Worm (Caenorhabditis elegans) whole organism, L1 larva: ENCODE data around the gene C01G5.25.

Source experiments
- C34B4.2 ChIP-seq: sonication (generic microtip); optimal IDR thresholded peaks from 2 replicates; lab custom pipeline; 2017; ENCODE audit warnings: mild to moderate bottlenecking, missing genetic modification characterization, missing compliant biosample characterization
- F16B12.6 ChIP-seq: fragments of 150-350 bp; optimal IDR thresholded peaks from 2 replicates; lab custom pipeline; 2014; ENCODE audit warnings: missing biosample characterization, missing genetic modification characterization
- aha-1 ChIP-seq: fragments of 150-350 bp; optimal IDR thresholded peaks from 2 replicates; lab custom pipeline; 2014; ENCODE audit warnings: missing biosample characterization, missing genetic modification characterization
- alr-1 ChIP-seq: fragments of 200-800 bp; sonication (Bioruptor generic); optimal IDR thresholded peaks from 2 replicates; lab custom pipeline; 2018; ENCODE audit warnings: borderline replicate concordance, mild to moderate bottlenecking, missing genetic modification characterization, missing compliant biosample characterization
- ceh-63 ChIP-seq: fragments of 200-800 bp; sonication (Bioruptor generic); optimal IDR thresholded peaks from 2 replicates; lab custom pipeline; 2018; ENCODE audit warnings: mild to moderate bottlenecking, missing genetic modification characterization, missing compliant biosample characterization
- ceh-8 ChIP-seq: fragments of 200-800 bp; sonication (Bioruptor generic); optimal IDR thresholded peaks from 2 replicates; lab custom pipeline; 2018; ENCODE audit warnings: mild to moderate bottlenecking, missing genetic modification characterization, moderate library complexity, missing compliant biosample characterization
- ceh-88 ChIP-seq: fragments of 200-800 bp; sonication (Bioruptor generic); IDR thresholded peaks from 2 replicates; pipeline ENCODE4 v1.3.6; 2022; ENCODE audit warnings: missing genetic modification characterization, missing compliant biosample characterization
- ceh-90 ChIP-seq: sonication (generic microtip); optimal IDR thresholded peaks from 2 replicates; lab custom pipeline; 2016; ENCODE audit warnings: missing genetic modification characterization, missing compliant biosample characterization
- ces-1 ChIP-seq: fragments of 150-350 bp; optimal IDR thresholded peaks from 2 replicates; lab custom pipeline; 2014; ENCODE audit warnings: missing biosample characterization, missing genetic modification reagents, missing genetic modification characterization
- dpl-1 ChIP-seq, 3 experiments: fragments of 150-350 bp in 2 of 3; sonication (generic microtip) in 1 of 3; optimal IDR thresholded peaks; 2 replicates each; lab custom pipeline; 2014 to 2017; ENCODE audit warnings: missing biosample characterization in 3 of 3, missing genetic modification characterization in 3 of 3, missing genetic modification reagents in 3 of 3
- dsc-1 ChIP-seq: sonication (generic microtip); optimal IDR thresholded peaks from 2 replicates; lab custom pipeline; 2016; ENCODE audit warnings: mild to moderate bottlenecking, missing genetic modification characterization, missing compliant biosample characterization
- efl-1 ChIP-seq, 4 experiments: fragments of 150-350 bp; optimal IDR thresholded peaks in 3 of 4; peaks in 1 of 4; 1 replicate in 1 of 4; 2 replicates in 3 of 4; lab custom pipeline; 2014; ENCODE audit warnings: missing biosample characterization in 2 of 4, missing genetic modification characterization in 2 of 4, missing genetic modification reagents in 2 of 4
- efl-3 ChIP-seq: fragments of 200-800 bp; sonication (Bioruptor generic); optimal IDR thresholded peaks from 2 replicates; lab custom pipeline; 2018; ENCODE audit warnings: mild to moderate bottlenecking, missing genetic modification characterization, missing compliant biosample characterization
- egl-27 ChIP-seq, 2 experiments: fragments of 150-350 bp in 1 of 2; sonication (generic microtip); optimal IDR thresholded peaks; 3 replicates each; lab custom pipeline; 2017 to 2018; ENCODE audit warnings: missing biosample characterization in 2 of 2, missing genetic modification characterization in 2 of 2, missing genetic modification reagents in 2 of 2
- elt-2 ChIP-seq: sonication (generic microtip); optimal IDR thresholded peaks from 2 replicates; lab custom pipeline; 2016; ENCODE audit warnings: missing genetic modification characterization, mild to moderate bottlenecking, inconsistent platforms, missing compliant biosample characterization, missing genetic modification reagents
- ets-5 ChIP-seq: fragments of 200-800 bp; sonication (Bioruptor generic); IDR thresholded peaks from 2 replicates; pipeline ENCODE4 v1.3.6; 2022; ENCODE audit warnings: missing genetic modification characterization, missing compliant biosample characterization
- fkh-10 ChIP-seq: sonication (generic microtip); optimal IDR thresholded peaks from 2 replicates; lab custom pipeline; 2017; ENCODE audit warnings: missing biosample characterization, missing genetic modification reagents, missing genetic modification characterization
- fkh-8 ChIP-seq: sonication (generic microtip); optimal IDR thresholded peaks from 2 replicates; lab custom pipeline; 2016; ENCODE audit warnings: mild to moderate bottlenecking, missing genetic modification characterization, missing compliant biosample characterization
- fos-1 ChIP-seq: fragments of 150-350 bp; optimal IDR thresholded peaks from 2 replicates; lab custom pipeline; 2014; ENCODE audit warnings: missing biosample characterization, missing genetic modification characterization
- grh-1 ChIP-seq: fragments of 200-800 bp; sonication (Bioruptor generic); IDR thresholded peaks from 2 replicates; pipeline ENCODE4 v1.3.6; 2022; ENCODE audit warnings: missing genetic modification reagents, missing genetic modification characterization, missing compliant biosample characterization
- hpl-2 ChIP-seq: fragments of 150-350 bp; optimal IDR thresholded peaks from 2 replicates; lab custom pipeline; 2014; ENCODE audit warnings: missing biosample characterization, missing genetic modification reagents, missing genetic modification characterization
- lin-14 ChIP-seq: fragments of 200-800 bp; sonication (Bioruptor generic); optimal IDR thresholded peaks from 2 replicates; lab custom pipeline; 2018; ENCODE audit warnings: mild to moderate bottlenecking, missing genetic modification characterization, moderate library complexity, missing compliant biosample characterization
- lin-35 ChIP-seq, 2 experiments: fragments of 150-350 bp; optimal IDR thresholded peaks; 2 replicates each; lab custom pipeline; 2014; ENCODE audit warnings: missing biosample characterization in 2 of 2, missing genetic modification characterization in 2 of 2, missing genetic modification reagents in 2 of 2
- lir-3 ChIP-seq: sonication (generic microtip); optimal IDR thresholded peaks from 2 replicates; lab custom pipeline; 2016; ENCODE audit warnings: mild to moderate bottlenecking, missing genetic modification characterization, moderate library complexity, missing compliant biosample characterization; ENCODE audit not compliant: poor library complexity
- lsy-2 ChIP-seq, 2 experiments: fragments of 150-350 bp; optimal IDR thresholded peaks; 2 replicates each; lab custom pipeline; 2014; ENCODE audit warnings: missing biosample characterization in 2 of 2, missing genetic modification characterization in 2 of 2
- mdl-1 ChIP-seq, 2 experiments: fragments of 150-350 bp; optimal IDR thresholded peaks; 2 replicates each; lab custom pipeline; 2014 to 2017; ENCODE audit warnings: missing biosample characterization in 2 of 2, missing genetic modification characterization in 2 of 2, inconsistent platforms in 1 of 2
- mep-1 ChIP-seq: fragments of 150-350 bp; optimal IDR thresholded peaks from 2 replicates; lab custom pipeline; 2014; ENCODE audit warnings: missing biosample characterization, missing genetic modification characterization
- nhr-237 ChIP-seq: fragments of 150-350 bp; optimal IDR thresholded peaks from 2 replicates; lab custom pipeline; 2014; ENCODE audit warnings: missing biosample characterization, missing genetic modification characterization
- nhr-71 ChIP-seq: sonication (generic microtip); optimal IDR thresholded peaks from 2 replicates; lab custom pipeline; 2016; ENCODE audit warnings: mild to moderate bottlenecking, missing genetic modification characterization, moderate library complexity, missing compliant biosample characterization
- nhr-76 ChIP-seq: sonication (generic microtip); optimal IDR thresholded peaks from 2 replicates; lab custom pipeline; 2017; ENCODE audit warnings: missing biosample characterization, missing genetic modification characterization
- nhr-77 ChIP-seq: fragments of 150-350 bp; optimal IDR thresholded peaks from 2 replicates; lab custom pipeline; 2014; ENCODE audit warnings: missing biosample characterization, missing genetic modification characterization
- nhr-84 ChIP-seq: sonication (generic microtip); optimal IDR thresholded peaks from 2 replicates; lab custom pipeline; 2017; ENCODE audit warnings: missing biosample characterization, missing genetic modification characterization
- nhr-85 ChIP-seq: sonication (generic microtip); peaks from one replicate; lab custom pipeline; 2016; ENCODE audit warnings: missing genetic modification characterization, inconsistent platforms, missing compliant biosample characterization
- nhr-90 ChIP-seq: sonication (generic microtip); optimal IDR thresholded peaks from 2 replicates; lab custom pipeline; 2016; ENCODE audit warnings: mild to moderate bottlenecking, missing genetic modification characterization, missing compliant biosample characterization; ENCODE audit not compliant: poor library complexity
- pax-3 ChIP-seq: fragments of 200-800 bp; sonication (Bioruptor generic); optimal IDR thresholded peaks from 2 replicates; lab custom pipeline; 2018; ENCODE audit warnings: mild to moderate bottlenecking, missing genetic modification characterization, moderate library complexity, missing compliant biosample characterization
- pqm-1 ChIP-seq: sonication (generic microtip); optimal IDR thresholded peaks from 3 replicates; lab custom pipeline; 2017; ENCODE audit warnings: missing biosample characterization, missing genetic modification characterization
- snu-23 ChIP-seq: sonication (generic microtip); optimal IDR thresholded peaks from 2 replicates; lab custom pipeline; 2016; ENCODE audit warnings: missing genetic modification characterization, missing compliant biosample characterization
- sup-37 ChIP-seq: fragments of 200-800 bp; sonication (Bioruptor generic); optimal IDR thresholded peaks from 2 replicates; lab custom pipeline; 2018; ENCODE audit warnings: mild to moderate bottlenecking, missing genetic modification characterization, missing compliant biosample characterization
- swsn-7 ChIP-seq: sonication (generic microtip); optimal IDR thresholded peaks from 2 replicates; lab custom pipeline; 2016; ENCODE audit warnings: missing genetic modification characterization, missing compliant biosample characterization
- tbx-2 ChIP-seq: sonication (generic microtip); optimal IDR thresholded peaks from 2 replicates; lab custom pipeline; 2016; ENCODE audit warnings: missing genetic modification characterization, missing compliant biosample characterization
- tlp-1 ChIP-seq: fragments of 150-350 bp; optimal IDR thresholded peaks from 2 replicates; lab custom pipeline; 2014; ENCODE audit warnings: missing biosample characterization, missing genetic modification characterization
- unc-130 ChIP-seq: fragments of 150-350 bp; optimal IDR thresholded peaks from 2 replicates; lab custom pipeline; 2017; ENCODE audit warnings: missing biosample characterization, missing genetic modification characterization, inconsistent platforms
- unc-30 ChIP-seq: sonication (generic microtip); optimal IDR thresholded peaks from 2 replicates; lab custom pipeline; 2017; ENCODE audit warnings: missing biosample characterization, missing genetic modification characterization
- unc-62 ChIP-seq: fragments of 150-350 bp; optimal IDR thresholded peaks from 2 replicates; lab custom pipeline; 2014; ENCODE audit warnings: missing biosample characterization, missing genetic modification reagents, missing genetic modification characterization
- unc-86 ChIP-seq: sonication (generic microtip); optimal IDR thresholded peaks from 2 replicates; lab custom pipeline; 2016; ENCODE audit warnings: missing genetic modification characterization, missing compliant biosample characterization
- vab-15 ChIP-seq: sonication (generic microtip); optimal IDR thresholded peaks from 2 replicates; lab custom pipeline; 2017; ENCODE audit warnings: missing genotype, mild to moderate bottlenecking, missing genetic modification characterization, missing compliant biosample characterization
- xbp-1 ChIP-seq: sonication (generic microtip); optimal IDR thresholded peaks from 2 replicates; lab custom pipeline; 2016; ENCODE audit warnings: missing genetic modification characterization, missing compliant biosample characterization
- zip-4 ChIP-seq: fragments of 200-800 bp; sonication (Bioruptor generic); optimal IDR thresholded peaks from 2 replicates; lab custom pipeline; 2018; ENCODE audit warnings: mild to moderate bottlenecking, missing genetic modification characterization, moderate library complexity, missing compliant biosample characterization
- ztf-11 ChIP-seq, 2 experiments: sonication (generic microtip); optimal IDR thresholded peaks; 2 replicates each; lab custom pipeline; 2016 to 2017; ENCODE audit warnings: missing genetic modification characterization in 2 of 2, missing biosample characterization in 1 of 2, missing compliant biosample characterization in 1 of 2
- ztf-4 ChIP-seq: fragments of 150-350 bp; optimal IDR thresholded peaks from 2 replicates; lab custom pipeline; 2014; ENCODE audit warnings: missing biosample characterization, missing genetic modification characterization

C01G5.25 gene

ce11 chrIV:6555388-6556330 lies 14.2 kb downstream of the C01G5.25 start, which contains the start of gene paqr-1:
Gene paqr-1 (minus strand): TSS chrIV:6555438.
- TF ChIP-seq elt-2 (tag; lab: Kevin White, UChicago) (peak; percentile 50), nhr-85 (tag; lab: Kevin White, UChicago) (peak; percentile 87), ceh-63 (no peak), C34B4.2 (tag; lab: Kevin White, UChicago) (no peak), tbx-2 (tag; lab: Kevin White, UChicago) (no peak), lsy-2 (tag; optimal IDR thresholded peaks at IDR 0.05; lab: Kevin White, UChicago) (peak; percentile 34 to 43), efl-1 (optimal IDR thresholded peaks at IDR 0.05; lab: Kevin White, UChicago) (peak; percentile 80 to 85), efl-1 (GFP tag; optimal IDR thresholded peaks at IDR 0.05 in 1 of 2; lab: Kevin White, UChicago) (peak; percentile 81 to 94), nhr-90 (tag; lab: Kevin White, UChicago) (peak; percentile 50), zip-4 (GFP tag; lab: Kevin White, UChicago) (peak; percentile 63), pax-3 (no peak), nhr-71 (tag; lab: Kevin White, UChicago) (peak; percentile 72), aha-1 (tag; lab: Kevin White, UChicago) (no peak), grh-1 (no peak), mdl-1 (tag; optimal IDR thresholded peaks at IDR 0.05; lab: Kevin White, UChicago) (peak in 1 of 2 experiments; percentile 74), xbp-1 (no peak), hpl-2 (GFP tag; lab: Kevin White, UChicago) (no peak), ceh-88 (GFP tag; lab: Robert Waterston, UW) (no peak), nhr-84 (no peak), nhr-77 (tag; lab: Kevin White, UChicago) (no peak), nhr-76 (tag; lab: Kevin White, UChicago) (no peak), ztf-4 (tag; lab: Kevin White, UChicago) (no peak), alr-1 (no peak), ces-1 (GFP tag; lab: Kevin White, UChicago) (no peak), fkh-8 (peak; percentile 60), snu-23 (peak; percentile 51), pqm-1 (tag; lab: Kevin White, UChicago) (no peak), ceh-90 (no peak), unc-130 (tag; lab: Kevin White, UChicago) (peak; percentile 22), sup-37 (GFP tag; lab: Kevin White, UChicago) (peak; percentile 18), ets-5 (no peak), unc-62 (GFP tag; lab: Kevin White, UChicago) (no peak), tlp-1 (tag; lab: Kevin White, UChicago) (no peak), unc-86 (tag; lab: Kevin White, UChicago) (no peak), fkh-10 (GFP tag; lab: Kevin White, UChicago) (no peak), unc-30 (tag; lab: Kevin White, UChicago) (no peak), vab-15 (tag; lab: Kevin White, UChicago) (no peak), ztf-11 (tag; optimal IDR thresholded peaks at IDR 0.05; lab: Kevin White, UChicago) (no peak), nhr-237 (tag; lab: Kevin White, UChicago) (no peak), lin-35 (GFP tag; optimal IDR thresholded peaks at IDR 0.05; lab: Kevin White, UChicago) (peak; percentile 66 to 81), F16B12.6 (tag; lab: Kevin White, UChicago) (no peak), ceh-8 (GFP tag; lab: Kevin White, UChicago) (no peak), dsc-1 (no peak), lin-14 (GFP tag; lab: Kevin White, UChicago) (peak; percentile 47), egl-27 (tag; optimal IDR thresholded peaks at IDR 0.05; lab: Kevin White, UChicago) (no peak), swsn-7 (tag; lab: Kevin White, UChicago) (peak; percentile 2), lir-3 (tag; lab: Kevin White, UChicago) (peak; percentile 42), fos-1 (tag; lab: Kevin White, UChicago) (no peak), mep-1 (tag; lab: Kevin White, UChicago) (peak; percentile 42), efl-3 (GFP tag; lab: Kevin White, UChicago) (no peak), dpl-1 (GFP tag; optimal IDR thresholded peaks at IDR 0.05; lab: Kevin White, UChicago) (peak; percentile 55 to 86 (median 71))
